Fruit fly (Drosophila melanogaster) whole organism, pupa: ENCODE results near the gene CG10710.

Experiments used
- CG10348 ChIP-seq: fragments of 200-800 bp; sonication (Bioruptor generic); IDR thresholded peaks from 2 replicates; pipeline ENCODE4 v1.3.6; 2022; ENCODE audit warnings: missing biosample characterization, missing genetic modification characterization
- CG12605 ChIP-seq: fragments of 200-800 bp; sonication (Bioruptor generic); IDR thresholded peaks from 2 replicates; pipeline ENCODE4 v1.3.6; 2022; ENCODE audit warnings: missing biosample characterization, missing genetic modification characterization
- CG13204 ChIP-seq: fragments of 200-800 bp; sonication (Bioruptor generic); optimal IDR thresholded peaks from 2 replicates; lab custom pipeline; 2018; ENCODE audit warnings: missing biosample characterization, mild to moderate bottlenecking, missing genetic modification characterization, moderate library complexity
- CG14655 ChIP-seq: fragments of 200-800 bp; sonication (Bioruptor generic); optimal IDR thresholded peaks from 3 replicates; lab custom pipeline; 2017; ENCODE audit warnings: mild to moderate bottlenecking, missing biosample characterization, missing genetic modification reagents, missing genetic modification characterization
- CG15710 ChIP-seq: fragments of 200-800 bp; sonication (Bioruptor generic); optimal IDR thresholded peaks from 2 replicates; lab custom pipeline; 2018; ENCODE audit warnings: missing biosample characterization, mild to moderate bottlenecking, missing genetic modification characterization, moderate library complexity
- CG17806 ChIP-seq: fragments of 200-800 bp; sonication (Bioruptor generic); optimal IDR thresholded peaks from 2 replicates; lab custom pipeline; 2018; ENCODE audit warnings: missing biosample characterization, mild to moderate bottlenecking, missing genetic modification characterization, moderate library complexity
- CG32121 ChIP-seq: fragments of 200-800 bp; sonication (Bioruptor generic); IDR thresholded peaks from 2 replicates; pipeline ENCODE4 v1.3.6; 2022; ENCODE audit warnings: missing biosample characterization, missing genetic modification characterization
- CG34367 ChIP-seq: fragments of 200-800 bp; sonication (Bioruptor generic); optimal IDR thresholded peaks from 2 replicates; lab custom pipeline; 2018; ENCODE audit warnings: missing biosample characterization, mild to moderate bottlenecking, missing genetic modification characterization
- CG4496 ChIP-seq: fragments of 200-800 bp; sonication (Bioruptor generic); IDR thresholded peaks from 3 replicates; pipeline ENCODE4 v1.3.6; 2022; ENCODE audit warnings: missing biosample characterization, missing genetic modification characterization
- CG8159 ChIP-seq: fragments of 200-800 bp; sonication (Bioruptor generic); optimal IDR thresholded peaks from 3 replicates; lab custom pipeline; 2018; ENCODE audit warnings: missing biosample characterization, mild to moderate bottlenecking, missing genetic modification characterization, moderate library complexity
- CG8301 ChIP-seq: fragments of 200-800 bp; sonication (Bioruptor generic); optimal IDR thresholded peaks from 2 replicates; lab custom pipeline; 2018; ENCODE audit warnings: missing biosample characterization, mild to moderate bottlenecking, missing genetic modification characterization
- CG9948 ChIP-seq: fragments of 200-800 bp; sonication (Bioruptor generic); optimal IDR thresholded peaks from 2 replicates; lab custom pipeline; 2018; ENCODE audit warnings: missing biosample characterization, mild to moderate bottlenecking, missing genetic modification characterization, moderate library complexity
- D1 ChIP-seq: fragments of 200-800 bp; sonication (Bioruptor generic); optimal IDR thresholded peaks from 2 replicates; lab custom pipeline; 2018; ENCODE audit warnings: missing biosample characterization, mild to moderate bottlenecking, missing genetic modification characterization, moderate library complexity
- EcR ChIP-seq: fragments of 200-800 bp; sonication (Bioruptor generic); optimal IDR thresholded peaks from 3 replicates; lab custom pipeline; 2019; ENCODE audit warnings: missing biosample characterization, missing genetic modification characterization, mild to moderate bottlenecking, moderate library complexity, missing genetic modification reagents
- Ets98B ChIP-seq: fragments of 200-800 bp; sonication (Bioruptor generic); IDR thresholded peaks from 2 replicates; pipeline ENCODE4 v1.3.6; 2022; ENCODE audit warnings: missing biosample characterization, missing genetic modification characterization
- Pif1A ChIP-seq: fragments of 200-800 bp; sonication (Bioruptor generic); optimal IDR thresholded peaks from 3 replicates; lab custom pipeline; 2016; ENCODE audit warnings: missing biosample characterization, missing genetic modification characterization
- Pif1B ChIP-seq: fragments of 200-800 bp; sonication (Bioruptor generic); optimal IDR thresholded peaks from 3 replicates; lab custom pipeline; 2016; ENCODE audit warnings: missing biosample characterization, missing genetic modification characterization
- Snoo ChIP-seq: fragments of 200-800 bp; sonication (Bioruptor generic); optimal IDR thresholded peaks from 3 replicates; lab custom pipeline; 2017; ENCODE audit warnings: missing biosample characterization, mild to moderate bottlenecking, missing genetic modification characterization, inconsistent platforms
- fd96Ca ChIP-seq: fragments of 200-800 bp; sonication (Bioruptor generic); IDR thresholded peaks from 3 replicates; pipeline ENCODE4 v1.3.6; 2022; ENCODE audit warnings: missing biosample characterization, missing genetic modification characterization
- gl ChIP-seq: fragments of 200-800 bp; sonication (Bioruptor generic); optimal IDR thresholded peaks from 2 replicates; lab custom pipeline; 2018; ENCODE audit warnings: missing biosample characterization, mild to moderate bottlenecking, missing genetic modification characterization
- rn ChIP-seq: fragments of 200-800 bp; sonication (Bioruptor generic); IDR thresholded peaks from 2 replicates; pipeline ENCODE4 v1.3.6; 2022; ENCODE audit warnings: missing biosample characterization, missing genetic modification characterization

Gene CG10710

dm6 chr3L:13478339-13479203, 40.8 kb downstream of the CG10710 start:
- no peak for TF ChIP-seq CG12605
- peak; percentile 13 for TF ChIP-seq CG8301 (tag; lab: Kevin White, UChicago)
- TF ChIP-seq D1 (tag; lab: Kevin White, UChicago): no peak
- TF ChIP-seq Snoo (tag; lab: Kevin White, UChicago): peak; percentile 25
- TF ChIP-seq Pif1B (GFP tag; lab: Kevin White, UChicago): no peak
- no peak for TF ChIP-seq rn (GFP tag; lab: Robert Waterston, UW)
- TF ChIP-seq CG13204 (GFP tag; lab: Kevin White, UChicago): peak; percentile 76
- no peak for TF ChIP-seq CG4496 (GFP tag; lab: Robert Waterston, UW)
- TF ChIP-seq CG8159 (tag; lab: Kevin White, UChicago): peak; percentile 42
- TF ChIP-seq EcR (GFP tag; lab: Kevin White, UChicago): peak; percentile 88
- no peak for TF ChIP-seq gl (tag; lab: Kevin White, UChicago)
- TF ChIP-seq CG15710 (tag; lab: Kevin White, UChicago): peak; percentile 26
- TF ChIP-seq Ets98B (GFP tag; lab: Robert Waterston, UW): no peak
- peak; percentile 7 for TF ChIP-seq CG14655 (GFP tag; lab: Kevin White, UChicago)
- no peak for TF ChIP-seq CG10348
- TF ChIP-seq CG32121 (GFP tag; lab: Robert Waterston, UW): no peak
- peak; percentile 1 for TF ChIP-seq CG17806 (tag; lab: Kevin White, UChicago)
- TF ChIP-seq CG34367 (tag; lab: Kevin White, UChicago): no peak
- peak; percentile 5 for TF ChIP-seq Pif1A (GFP tag; lab: Kevin White, UChicago)
- TF ChIP-seq fd96Ca (GFP tag; lab: Robert Waterston, UW): no peak
- no peak for TF ChIP-seq CG9948
- TF ChIP-seq, all 21 proteins: peak for 9

- TF ChIP-seq Ets98B (GFP tag; lab: Robert Waterston, UW): peak; percentile 9; the same call in 1 of the 2 replicates
- TF ChIP-seq rn (GFP tag; lab: Robert Waterston, UW): no peak
- TF ChIP-seq CG12605: no peak
- peak; percentile 11; the same call in 1 of the 3 replicates for TF ChIP-seq fd96Ca (GFP tag; lab: Robert Waterston, UW)
- no peak for TF ChIP-seq D1 (tag; lab: Kevin White, UChicago)
- no peak for TF ChIP-seq CG15710 (tag; lab: Kevin White, UChicago)
- TF ChIP-seq CG8159 (tag; lab: Kevin White, UChicago): no peak
- TF ChIP-seq CG13204 (GFP tag; lab: Kevin White, UChicago): no peak
- no peak for TF ChIP-seq Pif1B (GFP tag; lab: Kevin White, UChicago)
- no peak for TF ChIP-seq CG34367 (tag; lab: Kevin White, UChicago)
- TF ChIP-seq CG8301 (tag; lab: Kevin White, UChicago): no peak
- TF ChIP-seq gl (tag; lab: Kevin White, UChicago): no peak
- TF ChIP-seq CG32121 (GFP tag; lab: Robert Waterston, UW): no peak
- no peak for TF ChIP-seq Pif1A (GFP tag; lab: Kevin White, UChicago)
These were observed 41.8 kb downstream of the CG10710 start, which contains the start of gene stv for dm6 chr3L:13477453-13478184. Gene stv, plus strand, starts transcription at chr3L:13477541.

dm6 chr3L:13476566-13477452, 42.6 kb downstream of the CG10710 start:
- TF ChIP-seq EcR (GFP tag; lab: Kevin White, UChicago) (no peak), gl (tag; lab: Kevin White, UChicago) (peak; percentile 72), CG4496 (GFP tag; lab: Robert Waterston, UW) (peak; percentile 88), CG34367 (tag; lab: Kevin White, UChicago) (peak; percentile 91), CG9948 (peak; percentile 95), CG10348 (peak; percentile 71), D1 (tag; lab: Kevin White, UChicago) (peak; percentile 92), rn (GFP tag; lab: Robert Waterston, UW) (peak; percentile 87), fd96Ca (GFP tag; lab: Robert Waterston, UW) (peak; percentile 86), CG15710 (tag; lab: Kevin White, UChicago) (peak; percentile 93), CG32121 (GFP tag; lab: Robert Waterston, UW) (peak; percentile 94), CG8301 (tag; lab: Kevin White, UChicago) (peak; percentile 97), CG8159 (tag; lab: Kevin White, UChicago) (peak; percentile 90), CG17806 (tag; lab: Kevin White, UChicago) (peak; percentile 89), CG13204 (GFP tag; lab: Kevin White, UChicago) (peak; percentile 60), Snoo (tag; lab: Kevin White, UChicago) (peak; percentile 79), Pif1B (GFP tag; lab: Kevin White, UChicago) (peak; percentile 81), Pif1A (GFP tag; lab: Kevin White, UChicago) (peak; percentile 88), CG14655 (GFP tag; lab: Kevin White, UChicago) (peak; percentile 97), Ets98B (GFP tag; lab: Robert Waterston, UW) (peak; percentile 90), CG12605 (peak; percentile 75)
